Fruit fly (Drosophila melanogaster) whole organism, embryonic: Measurements from ENCODE around the gene Tim17b1.

Experiments
- ATbp ChIP-seq: fragments of 200-800 bp; sonication (Bioruptor generic); optimal IDR thresholded peaks from 2 replicates; lab custom pipeline; 2017; ENCODE audit warnings: missing biosample characterization, mild to moderate bottlenecking, missing genetic modification characterization, missing genetic modification reagents
- Adf1 ChIP-seq: fragments of 200-800 bp; sonication (Bioruptor generic); IDR thresholded peaks from 2 replicates; pipeline ENCODE4 v1.3.6; 2022; ENCODE audit warnings: missing biosample characterization, missing genetic modification characterization
- B-H2 ChIP-seq: fragments of 200-800 bp; sonication (Bioruptor generic); optimal IDR thresholded peaks from 2 replicates; lab custom pipeline; 2018; ENCODE audit warnings: missing biosample characterization, mild to moderate bottlenecking, missing genetic modification characterization
- CG10209 ChIP-seq: fragments of 200-800 bp; sonication (Bioruptor generic); optimal IDR thresholded peaks from 3 replicates; lab custom pipeline; 2017; ENCODE audit warnings: missing biosample characterization, mild to moderate bottlenecking, missing genetic modification characterization, missing genetic modification reagents
- CG10543 ChIP-seq: fragments of 200-800 bp; sonication (Bioruptor generic); optimal IDR thresholded peaks from 3 replicates; lab custom pipeline; 2017; ENCODE audit warnings: missing biosample characterization, mild to moderate bottlenecking, missing genetic modification characterization, moderate library complexity
- CG12155 ChIP-seq: fragments of 200-800 bp; sonication (Bioruptor generic); optimal IDR thresholded peaks from 3 replicates; lab custom pipeline; 2016; ENCODE audit warnings: missing biosample characterization, missing genetic modification characterization
- CG12391 ChIP-seq: fragments of 200-800 bp; sonication (Bioruptor generic); optimal IDR thresholded peaks from 3 replicates; lab custom pipeline; 2018; ENCODE audit warnings: missing biosample characterization, mild to moderate bottlenecking, missing genetic modification characterization, moderate library complexity
- CG13123 ChIP-seq: fragments of 200-800 bp; sonication (Bioruptor generic); optimal IDR thresholded peaks from 2 replicates; lab custom pipeline; 2016; ENCODE audit warnings: missing biosample characterization, missing genetic modification characterization
- CG14014 ChIP-seq: fragments of 200-800 bp; sonication (Bioruptor generic); IDR thresholded peaks from 2 replicates; pipeline ENCODE4 v1.3.6; 2022; ENCODE audit warnings: missing biosample characterization, missing genetic modification characterization
- CG14441 ChIP-seq: fragments of 200-800 bp; sonication (Bioruptor generic); IDR thresholded peaks from 2 replicates; pipeline ENCODE4 v1.3.6; 2022; ENCODE audit warnings: missing biosample characterization, missing genetic modification characterization
- CG1602 ChIP-seq: fragments of 200-800 bp; sonication (Bioruptor generic); optimal IDR thresholded peaks from 3 replicates; lab custom pipeline; 2016; ENCODE audit warnings: missing biosample characterization, missing genetic modification characterization
- CG16813 ChIP-seq: fragments of 200-800 bp; sonication (Bioruptor generic); IDR thresholded peaks from 3 replicates; pipeline ENCODE4 v1.3.6; 2022; ENCODE audit warnings: missing biosample characterization, missing genetic modification characterization; ENCODE audit not compliant: partially characterized antibody
- CG1792 ChIP-seq: fragments of 200-800 bp; sonication (Bioruptor generic); optimal IDR thresholded peaks from 2 replicates; lab custom pipeline; 2016; ENCODE audit warnings: missing biosample characterization, missing genetic modification characterization
- CG30431 ChIP-seq: fragments of 200-800 bp; sonication (Bioruptor generic); optimal IDR thresholded peaks from 2 replicates; lab custom pipeline; 2017; ENCODE audit warnings: missing biosample characterization, missing genetic modification characterization
- CG4617 ChIP-seq: fragments of 200-800 bp; sonication (Bioruptor generic); optimal IDR thresholded peaks from 3 replicates; lab custom pipeline; 2016; ENCODE audit warnings: missing biosample characterization, missing genetic modification characterization, borderline replicate concordance
- CG4707 ChIP-seq: fragments of 200-800 bp; sonication (Bioruptor generic); optimal IDR thresholded peaks from 2 replicates; lab custom pipeline; 2018; ENCODE audit warnings: missing biosample characterization, mild to moderate bottlenecking, missing genetic modification characterization, moderate library complexity
- CG6175 ChIP-seq: fragments of 200-800 bp; sonication (Bioruptor generic); IDR thresholded peaks from 3 replicates; pipeline ENCODE4 v1.3.6; 2022; ENCODE audit warnings: missing biosample characterization, missing genetic modification characterization
- CG6854 ChIP-seq: fragments of 200-800 bp; sonication (Bioruptor generic); optimal IDR thresholded peaks from 3 replicates; lab custom pipeline; 2017; ENCODE audit warnings: missing biosample characterization, mild to moderate bottlenecking, missing genetic modification characterization
- CG7372 ChIP-seq: fragments of 200-800 bp; sonication (Bioruptor generic); IDR thresholded peaks from 2 replicates; pipeline ENCODE4 v1.3.6; 2022; ENCODE audit warnings: missing biosample characterization, missing genetic modification characterization
- CG7556 ChIP-seq: fragments of 200-800 bp; sonication (Bioruptor generic); optimal IDR thresholded peaks from 2 replicates; lab custom pipeline; 2017; ENCODE audit warnings: missing biosample characterization, mild to moderate bottlenecking, missing genetic modification characterization
- CG7745 ChIP-seq: fragments of 200-800 bp; sonication (Bioruptor generic); optimal IDR thresholded peaks from 2 replicates; lab custom pipeline; 2018; ENCODE audit warnings: missing biosample characterization, mild to moderate bottlenecking, missing genetic modification characterization, moderate library complexity
- CG9215 ChIP-seq: fragments of 200-800 bp; sonication (Bioruptor generic); IDR thresholded peaks from 2 replicates; pipeline ENCODE4 v1.3.6; 2022; ENCODE audit warnings: missing biosample characterization, missing genetic modification characterization
- Deaf1 ChIP-seq: fragments of 200-800 bp; optimal IDR thresholded peaks from 3 replicates; lab custom pipeline; 2019; ENCODE audit warnings: missing biosample characterization, mild to moderate bottlenecking, missing genetic modification characterization, moderate library complexity
- Dip2 ChIP-seq: fragments of 200-800 bp; sonication (Bioruptor generic); IDR thresholded peaks from 2 replicates; pipeline ENCODE4 v1.3.6; 2022; ENCODE audit warnings: missing biosample characterization, missing genetic modification characterization
- H15 ChIP-seq: fragments of 200-800 bp; sonication (Bioruptor generic); IDR thresholded peaks from 3 replicates; pipeline ENCODE4 v1.3.6; 2022; ENCODE audit warnings: missing biosample characterization, missing genetic modification characterization
- Max ChIP-seq: fragments of 200-800 bp; sonication (Bioruptor generic); optimal IDR thresholded peaks from 2 replicates; lab custom pipeline; 2016; ENCODE audit warnings: missing biosample characterization, mild to moderate bottlenecking, missing genetic modification characterization
- Meics ChIP-seq: fragments of 200-800 bp; sonication (Bioruptor generic); optimal IDR thresholded peaks from 2 replicates; lab custom pipeline; 2017; ENCODE audit warnings: missing biosample characterization, mild to moderate bottlenecking, missing genetic modification characterization
- Nf-YA ChIP-seq: fragments of 200-800 bp; sonication (Bioruptor generic); IDR thresholded peaks from 2 replicates; pipeline ENCODE4 v1.3.6; 2022; ENCODE audit warnings: missing biosample characterization, missing genetic modification characterization
- Nf-YC ChIP-seq: fragments of 200-800 bp; optimal IDR thresholded peaks from 3 replicates; lab custom pipeline; 2019; ENCODE audit warnings: missing biosample characterization, mild to moderate bottlenecking, missing genetic modification characterization, moderate library complexity
- Opbp ChIP-seq: fragments of 200-800 bp; sonication (Bioruptor generic); IDR thresholded peaks from 3 replicates; pipeline ENCODE4 v1.3.6; 2022; ENCODE audit warnings: missing biosample characterization, missing genetic modification characterization; ENCODE audit not compliant: partially characterized antibody
- Optix ChIP-seq: fragments of 200-800 bp; sonication (Bioruptor generic); IDR thresholded peaks from 3 replicates; pipeline ENCODE4 v1.3.6; 2022; ENCODE audit warnings: missing biosample characterization, missing genetic modification characterization
- ab ChIP-seq: fragments of 200-800 bp; sonication (Bioruptor generic); optimal IDR thresholded peaks from 2 replicates; lab custom pipeline; 2016; ENCODE audit warnings: missing biosample characterization, missing genetic modification characterization
- aop ChIP-seq: fragments of 200-800 bp; sonication (Bioruptor generic); IDR thresholded peaks from 2 replicates; pipeline ENCODE4 v1.3.6; 2022; ENCODE audit warnings: missing biosample characterization, missing genetic modification characterization
- bab2 ChIP-seq: fragments of 200-800 bp; sonication (Bioruptor generic); optimal IDR thresholded peaks from 2 replicates; lab custom pipeline; 2016; ENCODE audit warnings: missing biosample characterization, missing genetic modification characterization
- crol ChIP-seq: fragments of 200-800 bp; sonication (Bioruptor generic); IDR thresholded peaks from 2 replicates; pipeline ENCODE4 v1.3.6; 2022; ENCODE audit warnings: missing biosample characterization, missing genetic modification characterization
- da ChIP-seq: fragments of 200-800 bp; sonication (Bioruptor generic); optimal IDR thresholded peaks from 2 replicates; lab custom pipeline; 2016; ENCODE audit warnings: missing biosample characterization, missing genetic modification characterization
- dm ChIP-seq: fragments of 200-800 bp; sonication (Bioruptor generic); optimal IDR thresholded peaks from 3 replicates; lab custom pipeline; 2016; ENCODE audit warnings: missing biosample characterization, missing genetic modification characterization
- dpn ChIP-seq, 2 experiments: fragments of 200-800 bp; sonication (Bioruptor generic); optimal IDR thresholded peaks; 3 replicates each; lab custom pipeline; 2016; ENCODE audit warnings: missing biosample characterization in 2 of 2, missing genetic modification characterization in 2 of 2
- en ChIP-seq: fragments of 200-800 bp; sonication (Bioruptor generic); optimal IDR thresholded peaks from 2 replicates; lab custom pipeline; 2016; ENCODE audit warnings: missing biosample characterization, missing genetic modification characterization
- fu2 ChIP-seq: fragments of 200-800 bp; sonication (Bioruptor generic); optimal IDR thresholded peaks from 2 replicates; lab custom pipeline; 2016; ENCODE audit warnings: missing biosample characterization, missing genetic modification characterization
- hth ChIP-seq: fragments of >200 bp; optimal IDR thresholded peaks from 2 replicates; lab custom pipeline; 2017; ENCODE audit warnings: inconsistent platforms
- jigr1 ChIP-seq: fragments of 200-800 bp; sonication (Bioruptor generic); IDR thresholded peaks from 3 replicates; pipeline ENCODE4 v1.3.6; 2022; ENCODE audit warnings: missing biosample characterization, missing genetic modification characterization
- ken ChIP-seq: fragments of 200-800 bp; sonication (Bioruptor generic); IDR thresholded peaks from 3 replicates; pipeline ENCODE4 v1.3.6; 2022; ENCODE audit warnings: missing biosample characterization, missing genetic modification characterization
- luna ChIP-seq: fragments of 200-800 bp; sonication (Bioruptor generic); optimal IDR thresholded peaks from 2 replicates; lab custom pipeline; 2016; ENCODE audit warnings: missing biosample characterization, missing genetic modification characterization
- nau ChIP-seq: fragments of 200-800 bp; sonication (Bioruptor generic); optimal IDR thresholded peaks from 3 replicates; lab custom pipeline; 2017; ENCODE audit warnings: missing biosample characterization, mild to moderate bottlenecking, missing genetic modification characterization, missing genetic modification reagents
- peb ChIP-seq: fragments of 200-800 bp; sonication (Bioruptor generic); IDR thresholded peaks from 2 replicates; pipeline ENCODE4 v1.3.6; 2022; ENCODE audit warnings: missing biosample characterization, missing genetic modification characterization
- pho ChIP-seq: fragments of 200-800 bp; sonication (Bioruptor generic); optimal IDR thresholded peaks from 2 replicates; lab custom pipeline; 2016; ENCODE audit warnings: missing biosample characterization, missing genetic modification characterization
- rib ChIP-seq: fragments of 200-800 bp; sonication (Bioruptor generic); IDR thresholded peaks from 2 replicates; pipeline ENCODE4 v1.3.6; 2022; ENCODE audit warnings: missing biosample characterization, missing genetic modification characterization
- seq ChIP-seq: fragments of 200-800 bp; sonication (Bioruptor generic); IDR thresholded peaks from 2 replicates; pipeline ENCODE4 v1.3.6; 2022; ENCODE audit warnings: missing biosample characterization, missing genetic modification characterization
- stc ChIP-seq: fragments of 200-800 bp; sonication (Bioruptor generic); IDR thresholded peaks from 2 replicates; pipeline ENCODE4 v1.3.6; 2022; ENCODE audit warnings: missing biosample characterization, missing genetic modification characterization
- unpg ChIP-seq: fragments of 200-800 bp; sonication (Bioruptor generic); optimal IDR thresholded peaks from 3 replicates; lab custom pipeline; 2018; ENCODE audit warnings: missing biosample characterization, mild to moderate bottlenecking, missing genetic modification characterization, moderate library complexity

The Tim17b1 gene

DNA sequence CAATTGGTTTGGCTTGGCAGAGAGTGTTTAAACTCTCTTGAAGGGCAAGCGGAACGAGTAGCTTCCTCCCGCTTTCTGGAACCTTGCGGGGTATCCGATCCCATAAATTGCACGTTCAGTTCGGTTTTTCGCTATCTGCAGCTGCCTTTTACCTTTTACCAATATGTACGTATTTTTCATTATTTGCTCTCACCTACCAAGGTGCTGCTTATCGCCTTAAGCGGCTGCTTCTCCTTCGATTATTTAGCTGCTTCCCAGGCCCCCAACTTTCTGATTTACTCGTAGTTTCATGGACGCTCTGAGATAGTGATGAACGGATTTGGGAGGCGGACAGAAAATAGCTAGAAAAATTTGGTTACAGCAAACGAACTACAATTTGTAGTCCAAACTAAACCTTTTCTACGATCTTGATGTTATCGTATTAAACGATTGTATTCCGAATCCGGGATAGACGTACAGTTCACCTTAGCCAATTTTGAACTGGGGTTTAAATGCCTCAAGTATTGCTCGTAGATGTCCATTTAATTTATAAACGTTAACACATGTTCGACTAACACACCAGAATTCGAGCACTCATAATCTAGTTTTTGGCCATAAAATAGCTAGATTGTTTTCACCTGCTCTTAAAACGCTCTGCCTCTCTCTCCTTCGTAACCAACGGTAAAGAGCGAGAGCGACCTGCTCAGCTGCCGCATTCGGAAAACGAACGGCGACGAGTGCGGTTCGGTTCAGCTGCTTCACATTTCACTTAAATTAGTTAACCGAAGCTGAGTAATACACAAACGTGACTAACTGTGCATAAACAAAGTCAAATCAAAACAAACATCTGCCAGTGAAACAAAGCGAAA, 35.5 kb upstream of the Tim17b1 start (continued):
- TF ChIP-seq CG7745 (tag; lab: Kevin White, UChicago), result no peak
- TF ChIP-seq fu2, result peak; percentile 22
- peak; percentile 33 for TF ChIP-seq CG6854 (GFP tag; lab: Kevin White, UChicago)
- TF ChIP-seq CG6175 (GFP tag; lab: Robert Waterston, UW), result no peak
- peak; percentile 37 for TF ChIP-seq CG10209
- TF ChIP-seq Nf-YC (tag; lab: Kevin White, UChicago), result peak; percentile 61
- TF ChIP-seq Deaf1 (tag; lab: Kevin White, UChicago), result peak; percentile 98
- TF ChIP-seq Max (GFP tag; lab: Kevin White, UChicago), result no peak
- peak; percentile 31 for TF ChIP-seq ATbp (GFP tag; lab: Kevin White, UChicago)
- no peak for TF ChIP-seq CG9215 (GFP tag; lab: Robert Waterston, UW)
- TF ChIP-seq Optix (GFP tag; lab: Robert Waterston, UW), result no peak
- 0 out of 3 replicates have a peak, but pooled peaks have one; percentile 37 for TF ChIP-seq Opbp (GFP tag; lab: Robert Waterston, UW)
- TF ChIP-seq Nf-YA (GFP tag; lab: Robert Waterston, UW), result no peak
- TF ChIP-seq Dip2 (GFP tag; lab: Robert Waterston, UW), result no peak
- TF ChIP-seq bab2 (GFP tag; lab: Kevin White, UChicago), result no peak
- peak; percentile 82 for TF ChIP-seq CG10543 (GFP tag; lab: Kevin White, UChicago)
- TF ChIP-seq unpg (GFP tag; lab: Kevin White, UChicago), result peak; percentile 26
- no peak for TF ChIP-seq crol (GFP tag; lab: Robert Waterston, UW)
- TF ChIP-seq CG4617 (GFP tag; lab: Kevin White, UChicago), result no peak
- TF ChIP-seq ab (GFP tag; lab: Kevin White, UChicago), result no peak
- no peak for TF ChIP-seq peb (GFP tag; lab: Robert Waterston, UW)
- no peak for TF ChIP-seq aop (GFP tag; lab: Robert Waterston, UW)
- no peak; the same call in 1 of the 2 replicates for TF ChIP-seq CG14014 (GFP tag; lab: Robert Waterston, UW)
- no peak for TF ChIP-seq CG7372 (GFP tag; lab: Robert Waterston, UW)
- TF ChIP-seq Meics (GFP tag; lab: Kevin White, UChicago), result peak; percentile 56
- no peak; the same call in 1 of the 2 replicates for TF ChIP-seq Adf1 (GFP tag; lab: Robert Waterston, UW)
- TF ChIP-seq en (GFP tag; lab: Kevin White, UChicago), result no peak
- peak; percentile 33 for TF ChIP-seq pho (GFP tag; lab: Kevin White, UChicago)
- TF ChIP-seq CG7556 (GFP tag; lab: Kevin White, UChicago), result peak; percentile 73
- peak; percentile 55 for TF ChIP-seq CG12391 (tag; lab: Kevin White, UChicago)
- no peak for TF ChIP-seq CG16813
- TF ChIP-seq CG30431, result no peak
- TF ChIP-seq dm, result no peak
- TF ChIP-seq stc, result no peak
- peak; percentile 7 for TF ChIP-seq CG1602 (GFP tag; lab: Kevin White, UChicago)
- no peak for TF ChIP-seq CG14441 (GFP tag; lab: Robert Waterston, UW)
- TF ChIP-seq CG1792 (GFP tag; lab: Kevin White, UChicago), result no peak
- TF ChIP-seq hth (lab: Kevin White, UChicago), result no peak
- TF ChIP-seq B-H2, result peak; percentile 18
- peak; percentile 49 for TF ChIP-seq CG12155 (GFP tag; lab: Kevin White, UChicago)
- TF ChIP-seq CG13123 (GFP tag; lab: Kevin White, UChicago), result no peak
- TF ChIP-seq seq (GFP tag; lab: Robert Waterston, UW), result no peak
- peak; percentile 30 for TF ChIP-seq nau (GFP tag; lab: Kevin White, UChicago)
- no peak for TF ChIP-seq ken (GFP tag; lab: Robert Waterston, UW)
- no peak for TF ChIP-seq jigr1 (GFP tag; lab: Robert Waterston, UW)
- no peak for TF ChIP-seq H15 (GFP tag; lab: Robert Waterston, UW)
- TF ChIP-seq dpn (GFP tag; optimal IDR thresholded peaks at IDR 0.05; lab: Kevin White, UChicago), result peak; percentile 23 to 37
- TF ChIP-seq CG4707 (GFP tag; lab: Kevin White, UChicago), result no peak
- no peak for TF ChIP-seq luna
- no peak for TF ChIP-seq da
- no peak for TF ChIP-seq rib (GFP tag; lab: Robert Waterston, UW)
